Worm (Caenorhabditis elegans) whole organism, midembryonic: ENCODE measurements around the gene K11D12.6.

Experiments used
- cog-1 ChIP-seq: sonication (generic microtip); optimal IDR thresholded peaks from 2 replicates; lab custom pipeline; 2016; ENCODE audit warnings: missing genetic modification characterization, missing compliant biosample characterization
- flt-1 ChIP-seq: fragments of 200-800 bp; sonication (Bioruptor generic); IDR thresholded peaks from 2 replicates; pipeline ENCODE4 v1.3.6; 2022; ENCODE audit warnings: missing genetic modification characterization, missing compliant biosample characterization
- klf-2 ChIP-seq: fragments of 200-800 bp; sonication (Bioruptor generic); conservative IDR thresholded peaks from 2 replicates; pipeline ENCODE4 v1.3.6; 2022; ENCODE audit warnings: missing genetic modification reagents, missing genetic modification characterization, missing compliant biosample characterization
- med-1 ChIP-seq: sonication (generic microtip); optimal IDR thresholded peaks from 2 replicates; lab custom pipeline; 2017; ENCODE audit warnings: missing genetic modification characterization, mild to moderate bottlenecking, missing compliant biosample characterization, antibody characterized with exemption, missing genetic modification reagents; ENCODE audit not compliant: insufficient read depth
- ref-1 ChIP-seq: fragments of 200-800 bp; sonication (Bioruptor generic); conservative IDR thresholded peaks from 2 replicates; pipeline ENCODE4 v1.3.6; 2022; ENCODE audit warnings: missing genetic modification reagents, missing genetic modification characterization, missing compliant biosample characterization
- tab-1 ChIP-seq: fragments of 200-800 bp; sonication (Bioruptor generic); IDR thresholded peaks from 2 replicates; pipeline ENCODE4 v1.3.6; 2022; ENCODE audit warnings: missing genetic modification characterization, missing compliant biosample characterization
- ztf-23 ChIP-seq: fragments of 200-800 bp; sonication (Bioruptor generic); IDR thresholded peaks from 2 replicates; pipeline ENCODE4 v1.3.6; 2022; ENCODE audit warnings: missing genetic modification reagents, missing genetic modification characterization, missing compliant biosample characterization
- ztf-29 ChIP-seq: fragments of 200-800 bp; sonication (Bioruptor generic); IDR thresholded peaks from 2 replicates; pipeline ENCODE4 v1.3.6; 2022; ENCODE audit warnings: missing genetic modification reagents, missing genetic modification characterization, missing compliant biosample characterization

- TF ChIP-seq klf-2 (no peak), med-1 (GFP tag; lab: Kevin White, UChicago) (no peak), flt-1 (no peak), tab-1 (no peak), ref-1 (no peak), ztf-29 (no peak), cog-1 (tag; lab: Kevin White, UChicago) (no peak), ztf-23 (no peak)
Observed at ce11 chrV:5030212-5030611, 4.7 kb downstream of the K11D12.6 start.
